ENCODE assay signal across 5 fruit fly cellular contexts in the genomic region with DNA sequence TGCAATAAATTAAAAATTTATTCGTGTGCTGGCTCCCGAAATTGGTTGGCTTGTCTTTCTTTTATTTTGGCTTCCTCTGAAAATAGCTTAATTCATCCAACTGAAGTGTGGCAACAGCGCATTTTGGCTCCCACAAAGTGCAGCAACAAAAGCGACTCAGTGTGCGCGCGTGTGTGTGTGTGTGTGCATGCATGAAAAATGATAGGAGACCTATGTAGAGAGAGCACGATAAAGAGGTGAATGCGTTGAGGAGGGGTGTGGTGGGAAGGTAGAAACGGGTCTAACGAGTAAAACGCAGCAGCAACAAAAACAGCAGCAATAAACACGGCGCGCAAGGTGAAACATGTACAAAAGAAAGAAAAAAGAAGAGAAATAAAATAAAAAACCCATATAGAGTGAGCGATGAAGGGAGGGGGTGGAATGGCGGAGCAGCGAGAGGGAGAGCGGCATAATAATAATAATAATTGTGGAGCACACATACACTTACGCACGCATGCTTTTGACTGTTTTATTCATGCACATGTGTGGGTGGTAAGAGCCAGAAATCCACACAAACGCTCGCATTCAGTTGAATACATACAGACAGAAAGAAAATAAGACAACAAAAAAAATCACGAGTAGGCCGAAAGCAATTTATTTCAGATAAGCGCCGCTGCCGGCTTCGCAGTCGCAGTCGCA.
TF ChIP-seq lines count a peak whose summit lies in the region.

No protein-coding gene starts in this region.

TF ChIP-seq in whole organism, adult, 20 proteins besides CTCF, POLR2A, EP300 and RAD21 (continued from another document):
- no peak for TF ChIP-seq Hr96 (GFP tag; optimal IDR thresholded peaks at IDR 0.05; lab: Kevin White, UChicago)
- TF ChIP-seq CG5204 (GFP tag; optimal IDR thresholded peaks at IDR 0.05; lab: Kevin White, UChicago): peak; percentile 4
- TF ChIP-seq cic (GFP tag; optimal IDR thresholded peaks at IDR 0.05; lab: Kevin White, UChicago): peak; percentile 86
- TF ChIP-seq bab1 (GFP tag; optimal IDR thresholded peaks at IDR 0.05; lab: Kevin White, UChicago): peak; percentile 25
- TF ChIP-seq Mnt (GFP tag; optimal IDR thresholded peaks at IDR 0.05; lab: Kevin White, UChicago): peak; percentile 76

TF ChIP-seq in whole organism, embryonic, 481 proteins besides CTCF, POLR2A, EP300 and RAD21 (continued from another document and continues in another):
- peak; percentile 39; the same call in 1 of the 3 replicates for TF ChIP-seq sr (GFP tag; IDR thresholded peaks at IDR 0.05; lab: Robert Waterston, UW)
- TF ChIP-seq vnd (GFP tag; IDR thresholded peaks at IDR 0.05; lab: Robert Waterston, UW; ENCODE audit: partially characterized antibody): no peak
- no peak for TF ChIP-seq CG7928 (GFP tag; optimal IDR thresholded peaks at IDR 0.05; lab: Kevin White, UChicago)
- TF ChIP-seq Ravus (GFP tag; IDR thresholded peaks at IDR 0.05; lab: Robert Waterston, UW): no peak
- peak; percentile 41 for TF ChIP-seq chm (GFP tag; IDR thresholded peaks at IDR 0.05; lab: Robert Waterston, UW)
- TF ChIP-seq CG8924 (tag; optimal IDR thresholded peaks at IDR 0.05; lab: Kevin White, UChicago): peak; percentile 32
- no peak for TF ChIP-seq row (GFP tag; IDR thresholded peaks at IDR 0.05; lab: Robert Waterston, UW)
- TF ChIP-seq Hmr (GFP tag; optimal IDR thresholded peaks at IDR 0.05; lab: Kevin White, UChicago): peak; percentile 56
- peak; percentile 75 for TF ChIP-seq pros (GFP tag; optimal IDR thresholded peaks at IDR 0.05; lab: Kevin White, UChicago)
- TF ChIP-seq CG8089 (GFP tag; optimal IDR thresholded peaks at IDR 0.05; lab: Kevin White, UChicago): no peak
- TF ChIP-seq CG1792 (GFP tag; optimal IDR thresholded peaks at IDR 0.05; lab: Kevin White, UChicago): no peak
- no peak for TF ChIP-seq Hr51 (GFP tag; optimal IDR thresholded peaks at IDR 0.05; lab: Kevin White, UChicago)
- TF ChIP-seq nom (GFP tag; optimal IDR thresholded peaks at IDR 0.05; lab: Kevin White, UChicago): peak; percentile 98
- TF ChIP-seq Adf1 (GFP tag; IDR thresholded peaks at IDR 0.05; lab: Robert Waterston, UW): peak; percentile 96; the same call in 1 of the 2 replicates
- TF ChIP-seq Sin3A (optimal IDR thresholded peaks at IDR 0.05; lab: Kevin White, UChicago): no peak
- TF ChIP-seq Med (GFP tag; lab: Kevin White, UChicago): peak; percentile 75
- TF ChIP-seq sens (GFP tag; lab: Kevin White, UChicago): peak; percentile 88
- TF ChIP-seq bigmax (GFP tag; optimal IDR thresholded peaks at IDR 0.05; lab: Kevin White, UChicago): no peak
- no peak for TF ChIP-seq CG17829 (tag; optimal IDR thresholded peaks at IDR 0.05; lab: Kevin White, UChicago)
- TF ChIP-seq Oaz (GFP tag; IDR thresholded peaks at IDR 0.05; lab: Robert Waterston, UW): no peak
- TF ChIP-seq CG6791 (GFP tag; IDR thresholded peaks at IDR 0.05; lab: Robert Waterston, UW; ENCODE audit: partially characterized antibody): no peak
- TF ChIP-seq CG10209 (GFP tag; optimal IDR thresholded peaks at IDR 0.05; lab: Kevin White, UChicago): peak; percentile 44
- no peak for TF ChIP-seq hbn (GFP tag; IDR thresholded peaks at IDR 0.05; lab: Robert Waterston, UW; ENCODE audit: partially characterized antibody)
- TF ChIP-seq Jarid2 (GFP tag; optimal IDR thresholded peaks at IDR 0.05; lab: Kevin White, UChicago): no peak
- no peak for TF ChIP-seq pan (optimal IDR thresholded peaks at IDR 0.05; lab: Kevin White, UChicago)
- TF ChIP-seq pan (GFP tag; optimal IDR thresholded peaks at IDR 0.05 in 1 of 2, IDR thresholded peaks at IDR 0.05 in 1 of 2): no peak
- no peak for TF ChIP-seq CG13775 (GFP tag; optimal IDR thresholded peaks at IDR 0.05; lab: Kevin White, UChicago)
- no peak for TF ChIP-seq shn (GFP tag; optimal IDR thresholded peaks at IDR 0.05; lab: Kevin White, UChicago)
- TF ChIP-seq Nf-YA (GFP tag; IDR thresholded peaks at IDR 0.05; lab: Robert Waterston, UW): no peak
- no peak for TF ChIP-seq CG10959 (GFP tag; IDR thresholded peaks at IDR 0.05; lab: Robert Waterston, UW)

TF ChIP-seq in whole organism, prepupa, 60 proteins besides CTCF, POLR2A, EP300 and RAD21 (continued from another document and continues in another):
- TF ChIP-seq net (GFP tag; optimal IDR thresholded peaks at IDR 0.05; lab: Kevin White, UChicago) (peak; percentile 90), cyc (GFP tag; optimal IDR thresholded peaks at IDR 0.05; lab: Kevin White, UChicago) (peak; percentile 15), CG11762 (GFP tag; optimal IDR thresholded peaks at IDR 0.05; lab: Kevin White, UChicago; ENCODE audit: insufficient read depth) (peak; percentile 72), Hr4 (GFP tag; optimal IDR thresholded peaks at IDR 0.05; lab: Kevin White, UChicago) (peak; percentile 58), CG34406 (GFP tag; optimal IDR thresholded peaks at IDR 0.05; lab: Kevin White, UChicago) (peak; percentile 62), CG7368 (GFP tag; optimal IDR thresholded peaks at IDR 0.05; lab: Kevin White, UChicago) (peak; percentile 8), CG1621 (tag; optimal IDR thresholded peaks at IDR 0.05; lab: Kevin White, UChicago) (peak; percentile 76), CG11294 (GFP tag; IDR thresholded peaks at IDR 0.05; lab: Robert Waterston, UW) (peak; percentile 39; the same call in 1 of the 2 replicates), Sox102F (GFP tag; optimal IDR thresholded peaks at IDR 0.05; lab: Kevin White, UChicago) (peak; percentile 58), CG6163 (GFP tag; IDR thresholded peaks at IDR 0.05; lab: Robert Waterston, UW) (peak; percentile 95), topi (GFP tag; optimal IDR thresholded peaks at IDR 0.05; lab: Kevin White, UChicago) (peak; percentile 43), CG6276 (GFP tag; optimal IDR thresholded peaks at IDR 0.05; lab: Kevin White, UChicago) (peak; percentile 93), Eip75B (GFP tag; optimal IDR thresholded peaks at IDR 0.05; lab: Kevin White, UChicago) (peak; percentile 78), salr (GFP tag; optimal IDR thresholded peaks at IDR 0.05; lab: Kevin White, UChicago) (peak; percentile 74 to 88), Hr38 (GFP tag; optimal IDR thresholded peaks at IDR 0.05; lab: Kevin White, UChicago) (no peak), Met (GFP tag; optimal IDR thresholded peaks at IDR 0.05; lab: Kevin White, UChicago) (peak; percentile 50), CG6854 (GFP tag; optimal IDR thresholded peaks at IDR 0.05; lab: Kevin White, UChicago) (peak; percentile 84), esn (GFP tag; optimal IDR thresholded peaks at IDR 0.05; lab: Kevin White, UChicago) (peak; percentile 12), CG10669 (GFP tag; optimal IDR thresholded peaks at IDR 0.05; lab: Kevin White, UChicago) (peak; percentile 70), CG6808 (GFP tag; optimal IDR thresholded peaks at IDR 0.05; lab: Kevin White, UChicago) (peak; percentile 95), CG9139 (GFP tag; optimal IDR thresholded peaks at IDR 0.05; lab: Kevin White, UChicago) (peak; percentile 96), Blimp-1 (GFP tag; optimal IDR thresholded peaks at IDR 0.05; lab: Kevin White, UChicago) (peak; percentile 51), vri (GFP tag; optimal IDR thresholded peaks at IDR 0.05; lab: Kevin White, UChicago) (peak; percentile 89), dac (GFP tag; optimal IDR thresholded peaks at IDR 0.05; lab: Kevin White, UChicago) (peak; percentile 80), Gug (GFP tag; IDR thresholded peaks at IDR 0.05; lab: Robert Waterston, UW) (peak; percentile 76), CG4318 (GFP tag; optimal IDR thresholded peaks at IDR 0.05; lab: Kevin White, UChicago) (no peak), CG8632 (GFP tag; optimal IDR thresholded peaks at IDR 0.05; lab: Kevin White, UChicago) (peak; percentile 66), Sox15 (GFP tag; optimal IDR thresholded peaks at IDR 0.05; lab: Kevin White, UChicago) (no peak), Smox (GFP tag; optimal IDR thresholded peaks at IDR 0.05; lab: Kevin White, UChicago) (peak; percentile 11), ss (GFP tag; optimal IDR thresholded peaks at IDR 0.05; lab: Kevin White, UChicago) (peak; percentile 98)

TF ChIP-seq in whole organism, pupa, 21 proteins besides CTCF, POLR2A, EP300 and RAD21 (continued from another document):
- TF ChIP-seq CG4496 (GFP tag; IDR thresholded peaks at IDR 0.05; lab: Robert Waterston, UW): peak; percentile 95
- peak; percentile 85 for TF ChIP-seq Pif1B (GFP tag; optimal IDR thresholded peaks at IDR 0.05; lab: Kevin White, UChicago)
- TF ChIP-seq rn (GFP tag; IDR thresholded peaks at IDR 0.05; lab: Robert Waterston, UW): peak; percentile 78
TF ChIP-seq in whole organism, pupa: peak in this region for 20.

TF ChIP-seq in whole organism, wandering third instar larva, 38 proteins besides CTCF, POLR2A, EP300 and RAD21 (continued from another document):
- TF ChIP-seq CG9705 (GFP tag; optimal IDR thresholded peaks at IDR 0.05; lab: Kevin White, UChicago) (peak; percentile 29), Rel (GFP tag; optimal IDR thresholded peaks at IDR 0.05; lab: Kevin White, UChicago) (peak; percentile 83), Rel (tag; optimal IDR thresholded peaks at IDR 0.05; lab: Kevin White, UChicago) (peak; percentile 84), brk (GFP tag; optimal IDR thresholded peaks at IDR 0.05; lab: Kevin White, UChicago) (no peak), foxo (GFP tag; optimal IDR thresholded peaks at IDR 0.05; lab: Kevin White, UChicago) (peak; percentile 22 to 28), dmrt93B (GFP tag; optimal IDR thresholded peaks at IDR 0.05; lab: Kevin White, UChicago) (peak; percentile 31), rgr (GFP tag; optimal IDR thresholded peaks at IDR 0.05; lab: Kevin White, UChicago) (peak; percentile 30), ey (GFP tag; optimal IDR thresholded peaks at IDR 0.05; lab: Kevin White, UChicago) (peak; percentile 1), Vsx2 (GFP tag; optimal IDR thresholded peaks at IDR 0.05; lab: Kevin White, UChicago; ENCODE audit: partially characterized antibody) (peak; percentile 59), Sp1 (GFP tag; optimal IDR thresholded peaks at IDR 0.05; lab: Kevin White, UChicago) (peak; percentile 88), woc (GFP tag; optimal IDR thresholded peaks at IDR 0.05; lab: Kevin White, UChicago) (peak; percentile 17), OdsH (GFP tag; optimal IDR thresholded peaks at IDR 0.05; lab: Kevin White, UChicago) (peak; percentile 4), tai (GFP tag; optimal IDR thresholded peaks at IDR 0.05; lab: Kevin White, UChicago) (peak; percentile 50), GATAd (GFP tag; optimal IDR thresholded peaks at IDR 0.05; lab: Kevin White, UChicago) (no peak), jim (GFP tag; optimal IDR thresholded peaks at IDR 0.05; lab: Kevin White, UChicago) (peak; percentile 93), pan (optimal IDR thresholded peaks at IDR 0.05; lab: Kevin White, UChicago) (no peak), Abd-B (GFP tag; optimal IDR thresholded peaks at IDR 0.05; lab: Kevin White, UChicago) (no peak), Jra (GFP tag; optimal IDR thresholded peaks at IDR 0.05; lab: Kevin White, UChicago) (peak; percentile 7), dl (GFP tag; optimal IDR thresholded peaks at IDR 0.05; lab: Kevin White, UChicago; ENCODE audit: insufficient read depth in 1 of 2, partially characterized antibody in 2 of 2) (peak in 1 of 2 experiments; percentile 32)
